Worm (Caenorhabditis elegans) whole organism, L4/young adult: ENCODE measurements around the gene prmt-9.

Experiments
- W03F9.2 ChIP-seq: fragments of 150-350 bp; optimal IDR thresholded peaks from 2 replicates; lab custom pipeline; 2014; ENCODE audit warnings: missing biosample characterization, missing genetic modification characterization
- dao-5 ChIP-seq: sonication (generic microtip); optimal IDR thresholded peaks from 2 replicates; lab custom pipeline; 2016; ENCODE audit warnings: missing genotype, missing genetic modification characterization, moderate library complexity, missing compliant biosample characterization
- him-1 ChIP-seq: sonication (generic microtip); optimal IDR thresholded peaks from 2 replicates; lab custom pipeline; 2016; ENCODE audit warnings: missing genotype, missing genetic modification reagents, missing genetic modification characterization, missing compliant biosample characterization

prmt-9 gene

ce11 chrIV:12684341-12684740 is at the start of gene prmt-9:
Gene prmt-9 (minus strand): TSS chrIV:12684378.
- TF ChIP-seq him-1 (tag; lab: Kevin White, UChicago) (no peak), dao-5 (no peak), W03F9.2 (tag; lab: Kevin White, UChicago) (no peak)

ce11 chrIV:12728162-12728561 is 44.0 kb upstream of the prmt-9 start:
- TF ChIP-seq dao-5, result no peak
- TF ChIP-seq W03F9.2 (tag; lab: Kevin White, UChicago), result no peak
- TF ChIP-seq him-1 (tag; lab: Kevin White, UChicago), result no peak

ce11 chrIV:12725925-12726324 is 41.7 kb upstream of the prmt-9 start:
- TF ChIP-seq dao-5, result no peak
- no peak for TF ChIP-seq W03F9.2 (tag; lab: Kevin White, UChicago)
- no peak for TF ChIP-seq him-1 (tag; lab: Kevin White, UChicago)

DNA sequence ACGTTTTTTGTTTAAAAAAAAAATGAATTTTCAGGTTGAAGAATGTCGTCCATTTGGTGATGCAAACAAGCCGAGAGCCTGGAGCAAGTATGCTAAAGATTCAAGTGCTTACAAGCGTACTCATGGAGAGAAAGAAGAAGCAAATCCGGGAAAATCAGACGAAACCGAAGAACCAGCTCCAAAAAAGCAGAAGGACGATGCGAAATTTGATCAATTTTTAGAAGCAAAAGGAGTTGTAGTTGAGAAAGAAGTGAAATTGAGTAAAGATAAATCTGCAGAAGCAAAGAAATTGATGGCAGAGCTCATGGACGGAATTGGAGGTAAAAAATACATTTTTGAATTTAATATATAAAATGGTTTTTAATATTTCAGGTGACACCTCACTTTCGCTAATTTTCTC is 41.0 kb upstream of the prmt-9 start:
- TF ChIP-seq him-1 (tag; lab: Kevin White, UChicago) (no peak), dao-5 (no peak), W03F9.2 (tag; lab: Kevin White, UChicago) (no peak)

DNA sequence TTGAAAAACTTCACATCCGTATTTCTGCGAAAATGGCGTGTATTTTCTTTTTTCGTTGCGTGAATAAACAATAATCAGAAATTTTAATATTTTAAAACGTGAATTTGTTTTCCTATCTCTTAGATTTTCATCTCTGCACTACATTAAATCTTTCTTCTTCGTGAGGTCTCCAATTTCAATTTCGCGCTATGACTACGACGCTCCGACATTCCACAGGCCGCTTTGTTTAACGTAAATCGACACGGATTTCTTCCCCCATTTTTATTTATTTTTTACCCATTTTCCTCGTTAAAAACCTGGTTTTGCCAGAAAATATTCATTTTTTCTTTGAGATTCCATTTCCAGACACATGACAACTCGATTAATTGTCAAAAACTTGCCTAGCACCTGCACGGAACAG is 40.5 kb upstream of the prmt-9 start, which contains the start of the genes T23F6.3 and rbd-1:
T23F6.3 (minus strand) TSS at position 120 of the 400 bp plus-strand sequence.
rbd-1 (plus strand) TSS at position 346 of the 400 bp plus-strand sequence.
- no peak for TF ChIP-seq dao-5
- peak; percentile 91 for TF ChIP-seq W03F9.2 (tag; lab: Kevin White, UChicago)

DNA sequence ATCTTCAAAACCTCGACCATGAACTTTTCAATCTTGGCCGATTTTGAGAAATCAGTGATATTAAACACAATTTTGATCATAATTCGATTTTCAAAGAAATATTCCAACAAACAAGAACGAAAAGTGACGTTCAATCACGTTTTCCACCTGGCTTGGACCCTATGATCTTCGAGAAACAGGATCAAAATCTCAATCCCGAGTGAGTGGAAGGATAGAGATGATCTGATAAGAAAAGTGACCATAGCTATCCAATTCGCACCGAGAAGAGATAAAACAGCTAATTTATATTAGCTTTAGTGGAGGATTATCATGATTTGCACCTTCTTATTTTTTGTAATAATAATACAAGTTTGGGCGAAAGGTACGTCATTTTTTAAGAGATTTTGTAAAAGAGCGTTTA is 36.9 kb upstream of the prmt-9 start, which contains the start of gene T23F6.2:
T23F6.2 (plus strand) TSS at position 251 of the 400 bp plus-strand sequence.
- TF ChIP-seq W03F9.2 (tag; lab: Kevin White, UChicago) (no peak), him-1 (tag; lab: Kevin White, UChicago) (no peak), dao-5 (no peak)

- TF ChIP-seq W03F9.2 (tag; lab: Kevin White, UChicago) (no peak), him-1 (tag; lab: Kevin White, UChicago) (no peak), dao-5 (no peak)
Observed at ce11 chrIV:12719664-12720063, 35.5 kb upstream of the prmt-9 start, which contains the start of gene idpp-7. Gene idpp-7 (plus strand): TSS chrIV:12719964.

DNA sequence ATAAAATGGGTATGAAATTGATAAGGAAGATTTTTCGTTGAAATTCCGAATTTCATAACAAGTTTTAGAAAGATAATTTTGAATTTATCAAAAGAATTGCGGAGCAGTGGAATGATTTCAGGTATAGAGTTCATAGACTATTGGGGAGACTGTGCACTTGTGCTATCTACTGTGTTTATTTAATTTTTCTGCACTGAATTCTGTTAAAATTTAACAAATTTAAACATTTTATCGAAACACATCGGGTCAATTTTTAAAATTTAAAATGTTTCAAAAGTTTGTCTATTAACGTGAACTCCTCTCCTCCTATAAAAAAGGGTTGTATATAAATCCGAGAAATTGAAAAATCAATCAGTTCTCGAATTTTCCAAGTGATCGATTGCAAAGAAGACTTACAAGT is 33.4 kb upstream of the prmt-9 start, which contains the start of gene C27D8.1:
C27D8.1 (plus strand) TSS at position 301 of the 400 bp plus-strand sequence.
- TF ChIP-seq dao-5, result no peak
- no peak for TF ChIP-seq W03F9.2 (tag; lab: Kevin White, UChicago)
- no peak for TF ChIP-seq him-1 (tag; lab: Kevin White, UChicago)

DNA sequence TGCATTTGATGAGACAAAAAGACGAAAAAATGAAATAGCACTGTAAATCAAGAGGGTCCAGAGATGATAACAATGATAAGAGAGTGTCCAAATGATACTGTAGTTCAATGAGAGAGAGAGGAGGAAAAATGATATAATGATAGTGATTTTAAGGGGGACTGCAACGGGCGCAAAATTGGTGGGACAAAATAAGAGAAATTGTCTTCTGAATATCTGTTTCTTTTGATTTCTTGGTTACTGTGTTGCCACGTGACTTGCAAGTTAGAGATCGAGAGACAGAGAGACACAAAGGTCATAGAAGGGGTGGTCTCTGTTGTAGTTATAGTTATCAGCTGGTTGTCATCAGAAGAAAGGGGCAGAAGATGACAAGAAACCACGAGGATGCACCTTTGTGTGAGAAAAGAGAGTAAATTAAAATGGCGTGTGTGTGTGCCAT is 31.8 kb upstream of the prmt-9 start:
- TF ChIP-seq him-1 (tag; lab: Kevin White, UChicago) (no peak), W03F9.2 (tag; lab: Kevin White, UChicago) (no peak), dao-5 (no peak)

ce11 chrIV:12711644-12712043 is 27.5 kb upstream of the prmt-9 start, which contains the start of gene C27D8.3:
Gene C27D8.3 (minus strand): TSS chrIV:12711744.
- no peak for TF ChIP-seq W03F9.2 (tag; lab: Kevin White, UChicago)
- no peak for TF ChIP-seq him-1 (tag; lab: Kevin White, UChicago)
- no peak for TF ChIP-seq dao-5

- no peak for TF ChIP-seq dao-5
- no peak for TF ChIP-seq W03F9.2 (tag; lab: Kevin White, UChicago)
- TF ChIP-seq him-1 (tag; lab: Kevin White, UChicago), result no peak
Observed at ce11 chrIV:12710996-12711395, 26.8 kb upstream of the prmt-9 start, which contains the start of gene C27D8.2. Gene C27D8.2 (plus strand): TSS chrIV:12711217.

DNA sequence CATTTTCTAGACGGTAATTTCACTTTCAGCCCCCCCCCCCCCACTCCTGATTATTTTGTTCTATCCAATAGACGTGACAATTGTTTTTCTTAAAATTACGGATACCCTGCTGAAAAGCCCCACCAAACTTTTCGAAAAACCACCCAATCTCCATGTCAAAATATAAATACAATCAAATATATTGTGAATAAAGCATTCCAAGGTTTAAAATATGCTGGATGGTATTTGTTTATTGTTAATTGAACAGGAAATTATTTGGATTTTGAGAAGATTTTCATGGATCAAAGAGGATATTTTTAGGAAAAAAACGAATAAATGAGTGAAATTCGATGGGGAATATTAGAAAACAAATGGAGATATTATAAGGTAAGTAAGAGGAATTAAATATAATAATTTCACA is 19.6 kb upstream of the prmt-9 start, which contains the start of gene C27D8.4:
C27D8.4 (plus strand) TSS at position 301 of the 400 bp plus-strand sequence.
- TF ChIP-seq him-1 (tag; lab: Kevin White, UChicago) (no peak), dao-5 (no peak)

DNA sequence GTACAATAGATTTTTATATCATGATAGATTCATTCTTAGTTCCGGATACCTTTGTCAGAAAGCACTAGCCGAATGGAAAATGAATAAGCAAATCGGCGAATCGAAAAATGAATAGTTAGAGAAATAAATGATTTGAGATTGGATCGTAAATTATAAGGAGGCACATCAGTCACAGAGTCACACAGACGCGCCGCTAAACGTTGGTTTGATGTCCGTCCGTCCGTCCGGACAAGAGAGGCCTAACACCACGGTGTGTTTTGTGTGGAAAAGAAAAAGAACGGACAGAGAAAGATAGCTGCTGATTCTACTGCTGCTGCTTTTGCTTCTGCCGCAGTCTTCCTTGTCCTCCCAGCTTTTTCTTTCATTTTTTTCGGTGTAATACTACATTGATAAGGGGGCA is 16.8 kb upstream of the prmt-9 start:
- TF ChIP-seq him-1 (tag; lab: Kevin White, UChicago) (no peak), W03F9.2 (tag; lab: Kevin White, UChicago) (no peak), dao-5 (no peak)

- TF ChIP-seq dao-5 (no peak), him-1 (tag; lab: Kevin White, UChicago) (no peak), W03F9.2 (tag; lab: Kevin White, UChicago) (no peak)
Observed at ce11 chrIV:12700204-12700603, 16.0 kb upstream of the prmt-9 start.

DNA sequence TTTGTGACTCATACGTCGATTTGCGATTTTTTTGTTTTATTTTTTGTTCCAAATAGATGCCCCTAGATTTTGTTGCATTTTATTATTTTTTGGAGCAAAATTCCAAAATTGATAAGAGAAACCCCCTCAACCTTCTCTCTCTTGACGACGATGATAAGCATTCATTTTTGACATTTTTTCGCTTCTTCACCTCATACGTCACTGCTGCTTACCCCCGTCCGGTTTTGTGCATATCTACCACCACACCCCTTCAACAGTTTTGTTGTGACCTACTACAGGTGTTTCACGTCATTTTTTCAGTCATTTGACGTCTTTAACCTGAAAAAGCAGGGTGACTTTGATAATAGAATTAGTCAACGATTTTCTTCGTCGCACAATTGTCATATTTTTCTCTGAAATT is 14.7 kb upstream of the prmt-9 start:
- no peak for TF ChIP-seq W03F9.2 (tag; lab: Kevin White, UChicago)
- no peak for TF ChIP-seq dao-5
- TF ChIP-seq him-1 (tag; lab: Kevin White, UChicago), result no peak
